Worm (Caenorhabditis elegans) whole organism, L2 larva: Measurements from ENCODE around the gene gst-16.

Experiments used
- ceh-82 ChIP-seq: fragments of 150-350 bp; optimal IDR thresholded peaks from 2 replicates; lab custom pipeline; 2014; ENCODE audit warnings: missing biosample characterization, missing genetic modification characterization
- peb-1 ChIP-seq: fragments of 150-350 bp; optimal IDR thresholded peaks from 2 replicates; lab custom pipeline; 2014; ENCODE audit warnings: missing biosample characterization, missing genetic modification characterization

DNA sequence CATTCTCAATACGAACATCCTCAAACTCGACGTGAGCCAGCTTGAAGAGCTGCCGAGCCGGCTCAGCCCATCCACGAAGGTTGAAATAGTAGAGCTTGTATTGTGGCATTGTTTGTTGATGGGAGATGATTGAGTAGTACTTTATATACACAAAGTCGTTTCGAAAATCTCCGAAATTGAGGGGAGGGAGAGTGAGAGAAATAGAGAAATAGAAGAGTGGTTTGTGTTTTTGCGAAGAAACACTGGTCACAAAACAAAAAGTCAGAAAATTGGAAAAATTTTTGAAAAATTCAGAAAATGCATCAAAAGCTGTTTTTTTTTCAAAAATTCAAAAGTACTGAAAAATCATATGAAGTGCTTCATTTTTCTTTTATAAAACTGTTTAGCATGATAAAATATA lies 13.1 kb downstream of the gst-16 start, which contains the start of gene gst-24:
- TF ChIP-seq peb-1 (tag; lab: Kevin White, UChicago) (no peak), ceh-82 (no peak)
